Fruit fly (Drosophila melanogaster): ENCODE measurements around the gene Naa15-16.
A peak's percentile ranks its signal among the peaks of the same experiment; 100 is the strongest.

The Naa15-16 gene

DNA sequence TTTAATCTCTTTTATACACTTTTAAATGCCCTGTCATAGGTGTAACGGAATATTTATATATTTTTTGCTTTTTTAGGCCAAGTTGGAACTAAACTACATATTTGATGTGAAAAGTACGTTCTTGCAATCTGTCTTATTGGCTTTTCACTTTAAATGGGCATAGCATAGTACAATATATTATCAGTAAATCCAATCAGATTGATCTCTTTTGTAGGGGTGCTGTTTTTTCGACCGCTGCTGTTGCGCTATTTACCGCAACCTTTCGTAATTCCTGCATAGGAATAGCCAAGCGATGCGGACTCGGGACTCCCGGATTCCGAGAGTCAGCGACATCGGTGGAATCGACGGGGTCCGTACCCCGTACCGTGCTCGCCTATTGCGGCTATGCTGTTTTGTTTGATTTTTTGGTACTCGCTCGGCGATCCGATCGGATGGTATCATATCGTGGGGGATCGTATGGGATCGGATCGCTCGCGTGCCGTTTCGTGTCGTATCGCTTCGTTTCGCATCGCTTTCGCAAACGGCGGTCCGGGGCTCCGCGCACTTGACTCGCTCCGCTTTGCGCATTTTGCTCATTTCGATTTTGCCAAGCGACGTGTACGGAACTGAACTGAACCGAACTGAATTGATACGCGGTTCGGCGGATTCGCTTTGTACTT, 18.1 kb downstream of the Naa15-16 start (continued):
- TF ChIP-seq org-1 (GFP tag; optimal IDR thresholded peaks at IDR 0.05): no peak
- no peak for TF ChIP-seq CG3995 (GFP tag; optimal IDR thresholded peaks at IDR 0.05)
- TF ChIP-seq run (tag; optimal IDR thresholded peaks at IDR 0.05): no peak
- TF ChIP-seq CG8281 (tag; optimal IDR thresholded peaks at IDR 0.05): no peak
- TF ChIP-seq TFAM (GFP tag; optimal IDR thresholded peaks at IDR 0.05): no peak
- TF ChIP-seq peb (GFP tag; IDR thresholded peaks at IDR 0.05): no peak
- TF ChIP-seq CG18599 (GFP tag; optimal IDR thresholded peaks at IDR 0.05): peak; percentile 47
- peak; percentile 98 for TF ChIP-seq D19B (GFP tag; optimal IDR thresholded peaks at IDR 0.05)
- TF ChIP-seq CG32772 (GFP tag; IDR thresholded peaks at IDR 0.05): no peak
- TF ChIP-seq wdn (GFP tag; IDR thresholded peaks at IDR 0.05): peak; percentile 11; the same call in 1 of the 2 replicates
- no peak for TF ChIP-seq CG4328 (GFP tag; optimal IDR thresholded peaks at IDR 0.05)
- no peak for TF ChIP-seq CG9437 (GFP tag; optimal IDR thresholded peaks at IDR 0.05)
- TF ChIP-seq GATAe (GFP tag; conservative IDR thresholded peaks at IDR 0.05): no peak; the same call in 1 of the 2 replicates
- TF ChIP-seq Mad (GFP tag; optimal IDR thresholded peaks at IDR 0.05): no peak
- TF ChIP-seq ato (GFP tag; IDR thresholded peaks at IDR 0.05; ENCODE audit: partially characterized antibody): no peak
- peak; percentile 57; the same call in 1 of the 2 replicates for TF ChIP-seq CG11696 (GFP tag; IDR thresholded peaks at IDR 0.05)
- peak; percentile 52; the same call in 1 of the 2 replicates for TF ChIP-seq Atf6 (GFP tag; IDR thresholded peaks at IDR 0.05)
- peak; percentile 27 for TF ChIP-seq B-H2 (GFP tag; optimal IDR thresholded peaks at IDR 0.05)
- no peak for TF ChIP-seq wor (GFP tag; IDR thresholded peaks at IDR 0.05)
- TF ChIP-seq CG7928 (GFP tag; optimal IDR thresholded peaks at IDR 0.05): no peak
- TF ChIP-seq CG15514 (GFP tag; optimal IDR thresholded peaks at IDR 0.05): peak; percentile 71
- TF ChIP-seq Ssrp (tag; optimal IDR thresholded peaks at IDR 0.05): no peak
- TF ChIP-seq CG34376 (GFP tag; optimal IDR thresholded peaks at IDR 0.05): peak; percentile 89
- TF ChIP-seq CG14860 (GFP tag; IDR thresholded peaks at IDR 0.05; ENCODE audit: partially characterized antibody): no peak
- peak; percentile 67 for TF ChIP-seq nom (GFP tag; optimal IDR thresholded peaks at IDR 0.05)
- TF ChIP-seq grau (tag; optimal IDR thresholded peaks at IDR 0.05): peak; percentile 9
- TF ChIP-seq luna (GFP tag; optimal IDR thresholded peaks at IDR 0.05): no peak
- TF ChIP-seq CG15011 (GFP tag; optimal IDR thresholded peaks at IDR 0.05): no peak
- TF ChIP-seq wek (GFP tag; optimal IDR thresholded peaks at IDR 0.05): no peak
- no peak for TF ChIP-seq nau (GFP tag; optimal IDR thresholded peaks at IDR 0.05)
- TF ChIP-seq H15 (GFP tag; IDR thresholded peaks at IDR 0.05): no peak
- peak; percentile 64; the same call in 1 of the 3 replicates for TF ChIP-seq Dbx (GFP tag; IDR thresholded peaks at IDR 0.05)
- TF ChIP-seq gcm (GFP tag; optimal IDR thresholded peaks at IDR 0.05): no peak
- peak; percentile 50; the same call in 1 of the 2 replicates for TF ChIP-seq Drgx (GFP tag; IDR thresholded peaks at IDR 0.05)
- TF ChIP-seq bab2 (GFP tag; optimal IDR thresholded peaks at IDR 0.05): no peak
- TF ChIP-seq Taf1 (GFP tag; IDR thresholded peaks at IDR 0.05): no peak
- TF ChIP-seq inv (GFP tag; IDR thresholded peaks at IDR 0.05; ENCODE audit: partially characterized antibody): peak; percentile 23; the same call in 1 of the 2 replicates
- TF ChIP-seq Max (GFP tag; optimal IDR thresholded peaks at IDR 0.05): no peak
- TF ChIP-seq dmrt99B (tag; optimal IDR thresholded peaks at IDR 0.05): no peak
- TF ChIP-seq seq (GFP tag; IDR thresholded peaks at IDR 0.05): no peak
- TF ChIP-seq Hsf (GFP tag; optimal IDR thresholded peaks at IDR 0.05): no peak
- TF ChIP-seq CG3726 (GFP tag; IDR thresholded peaks at IDR 0.05): no peak
- TF ChIP-seq MESR4 (GFP tag; optimal IDR thresholded peaks at IDR 0.05): no peak
- no peak for TF ChIP-seq CG6813 (GFP tag; optimal IDR thresholded peaks at IDR 0.05)
- TF ChIP-seq CG3838 (GFP tag; optimal IDR thresholded peaks at IDR 0.05): no peak
- no peak for TF ChIP-seq CG2712 (tag; optimal IDR thresholded peaks at IDR 0.05)
- no peak for TF ChIP-seq CG14965 (GFP tag; optimal IDR thresholded peaks at IDR 0.05; ENCODE audit: borderline replicate concordance)
- peak; percentile 33 for TF ChIP-seq exex (tag; optimal IDR thresholded peaks at IDR 0.05)
- no peak for TF ChIP-seq CG13424 (tag; optimal IDR thresholded peaks at IDR 0.05)

Measured in whole organism, embryonic.